Fruit fly (Drosophila melanogaster) whole organism, embryonic: ENCODE data around the gene Gorab.

Source experiments
- B-H2 ChIP-seq: fragments of 200-800 bp; sonication (Bioruptor generic); optimal IDR thresholded peaks from 2 replicates; lab custom pipeline; 2018; ENCODE audit warnings: missing biosample characterization, mild to moderate bottlenecking, missing genetic modification characterization
- CG10209 ChIP-seq: fragments of 200-800 bp; sonication (Bioruptor generic); optimal IDR thresholded peaks from 3 replicates; lab custom pipeline; 2017; ENCODE audit warnings: missing biosample characterization, mild to moderate bottlenecking, missing genetic modification characterization, missing genetic modification reagents
- CG10267 ChIP-seq: fragments of 200-800 bp; sonication (Bioruptor generic); optimal IDR thresholded peaks from 2 replicates; lab custom pipeline; 2018; ENCODE audit warnings: missing biosample characterization, mild to moderate bottlenecking, missing genetic modification characterization, moderate library complexity
- CG10543 ChIP-seq: fragments of 200-800 bp; sonication (Bioruptor generic); optimal IDR thresholded peaks from 3 replicates; lab custom pipeline; 2017; ENCODE audit warnings: missing biosample characterization, mild to moderate bottlenecking, missing genetic modification characterization, moderate library complexity
- CG16863 ChIP-seq: fragments of 200-800 bp; sonication (Bioruptor generic); optimal IDR thresholded peaks from 3 replicates; lab custom pipeline; 2016; ENCODE audit warnings: missing biosample characterization, missing genetic modification characterization
- CG2116 ChIP-seq: fragments of 200-800 bp; sonication (Bioruptor generic); optimal IDR thresholded peaks from 3 replicates; lab custom pipeline; 2018; ENCODE audit warnings: missing biosample characterization, mild to moderate bottlenecking, missing genetic modification characterization
- CG43689 ChIP-seq: fragments of 200-800 bp; sonication (Bioruptor generic); IDR thresholded peaks from 2 replicates; pipeline ENCODE4 v1.3.6; 2022; ENCODE audit warnings: missing biosample characterization, missing genetic modification characterization
- CG4404 ChIP-seq: fragments of 200-800 bp; sonication (Bioruptor generic); IDR thresholded peaks from 2 replicates; pipeline ENCODE4 v1.3.6; 2022; ENCODE audit warnings: missing biosample characterization, missing genetic modification characterization
- CG4730 ChIP-seq: fragments of 200-800 bp; sonication (Bioruptor generic); IDR thresholded peaks from 2 replicates; pipeline ENCODE4 v1.3.6; 2022; ENCODE audit warnings: missing biosample characterization, missing genetic modification characterization
- CG4820 ChIP-seq: fragments of 200-800 bp; sonication (Bioruptor generic); optimal IDR thresholded peaks from 3 replicates; lab custom pipeline; 2016; ENCODE audit warnings: missing biosample characterization, missing genetic modification characterization
- CG5245 ChIP-seq: fragments of 200-800 bp; sonication (Bioruptor generic); optimal IDR thresholded peaks from 3 replicates; lab custom pipeline; 2016; ENCODE audit warnings: missing biosample characterization, missing genetic modification characterization
- CG6683 ChIP-seq: fragments of 200-800 bp; sonication (Bioruptor generic); optimal IDR thresholded peaks from 2 replicates; lab custom pipeline; 2017; ENCODE audit warnings: missing biosample characterization, mild to moderate bottlenecking, missing genetic modification characterization, missing genetic modification reagents
- CG6765 ChIP-seq: fragments of 200-800 bp; sonication (Bioruptor generic); optimal IDR thresholded peaks from 3 replicates; lab custom pipeline; 2017; ENCODE audit warnings: missing biosample characterization, mild to moderate bottlenecking, missing genetic modification characterization
- CG8388 ChIP-seq: fragments of 200-800 bp; sonication (Bioruptor generic); optimal IDR thresholded peaks from 2 replicates; lab custom pipeline; 2019; ENCODE audit warnings: missing biosample characterization, mild to moderate bottlenecking, missing genetic modification characterization, moderate library complexity
- Dip2 ChIP-seq: fragments of 200-800 bp; sonication (Bioruptor generic); IDR thresholded peaks from 2 replicates; pipeline ENCODE4 v1.3.6; 2022; ENCODE audit warnings: missing biosample characterization, missing genetic modification characterization
- Dref ChIP-seq: fragments of 200-800 bp; sonication (Bioruptor generic); IDR thresholded peaks from 2 replicates; pipeline ENCODE4 v1.3.6; 2022; ENCODE audit warnings: missing biosample characterization, missing genetic modification characterization
- Gsc ChIP-seq: fragments of 200-800 bp; sonication (Bioruptor generic); IDR thresholded peaks from 2 replicates; pipeline ENCODE4 v1.3.6; 2022; ENCODE audit warnings: missing biosample characterization, missing genetic modification characterization
- HLH4C ChIP-seq: fragments of 200-800 bp; sonication (Bioruptor generic); IDR thresholded peaks from 3 replicates; pipeline ENCODE4 v1.3.6; 2022; ENCODE audit warnings: missing biosample characterization, missing genetic modification characterization; ENCODE audit not compliant: partially characterized antibody
- Hand ChIP-seq: fragments of 200-800 bp; sonication (Bioruptor generic); optimal IDR thresholded peaks from 2 replicates; lab custom pipeline; 2017; ENCODE audit warnings: mild to moderate bottlenecking, missing biosample characterization, missing genetic modification reagents, missing genetic modification characterization
- MBD-R2 ChIP-seq: fragments of 200-800 bp; sonication (Bioruptor generic); IDR thresholded peaks from 2 replicates; pipeline ENCODE4 v1.3.6; 2022; ENCODE audit warnings: missing biosample characterization, missing genetic modification characterization
- Mad ChIP-seq: fragments of 200-800 bp; sonication (Bioruptor generic); optimal IDR thresholded peaks from 2 replicates; lab custom pipeline; 2016; ENCODE audit warnings: missing biosample characterization, missing genetic modification characterization
- Meics ChIP-seq: fragments of 200-800 bp; sonication (Bioruptor generic); optimal IDR thresholded peaks from 2 replicates; lab custom pipeline; 2017; ENCODE audit warnings: missing biosample characterization, mild to moderate bottlenecking, missing genetic modification characterization
- Oaz ChIP-seq: fragments of 200-800 bp; sonication (Bioruptor generic); IDR thresholded peaks from 2 replicates; pipeline ENCODE4 v1.3.6; 2022; ENCODE audit warnings: missing biosample characterization, missing genetic modification characterization
- Pdp1 ChIP-seq, 2 experiments: fragments of 200-800 bp; sonication (Bioruptor generic); optimal IDR thresholded peaks; 3 replicates each; lab custom pipeline; 2016; ENCODE audit warnings: missing biosample characterization in 2 of 2, missing genetic modification characterization in 2 of 2, mild to moderate bottlenecking in 1 of 2, moderate library complexity in 1 of 2
- Sox102F ChIP-seq: fragments of 200-800 bp; sonication (Bioruptor generic); optimal IDR thresholded peaks from 2 replicates; lab custom pipeline; 2018; ENCODE audit warnings: missing biosample characterization, mild to moderate bottlenecking, missing genetic modification characterization, moderate library complexity
- Sry-β ChIP-seq: fragments of 200-800 bp; sonication (Bioruptor generic); optimal IDR thresholded peaks from 2 replicates; lab custom pipeline; 2018; ENCODE audit warnings: missing biosample characterization, mild to moderate bottlenecking, missing genetic modification characterization, moderate library complexity
- Ssrp ChIP-seq: fragments of 200-800 bp; sonication (Bioruptor generic); optimal IDR thresholded peaks from 2 replicates; lab custom pipeline; 2018; ENCODE audit warnings: missing biosample characterization, mild to moderate bottlenecking, missing genetic modification characterization, moderate library complexity
- Xbp1 ChIP-seq: fragments of 200-800 bp; sonication (Bioruptor generic); optimal IDR thresholded peaks from 3 replicates; lab custom pipeline; 2016; ENCODE audit warnings: missing biosample characterization, mild to moderate bottlenecking, missing genetic modification characterization
- ab ChIP-seq: fragments of 200-800 bp; sonication (Bioruptor generic); optimal IDR thresholded peaks from 2 replicates; lab custom pipeline; 2016; ENCODE audit warnings: missing biosample characterization, missing genetic modification characterization
- al ChIP-seq: fragments of 200-800 bp; sonication (Bioruptor generic); IDR thresholded peaks from 2 replicates; pipeline ENCODE4 v1.3.6; 2022; ENCODE audit warnings: missing biosample characterization, missing genetic modification characterization
- ems ChIP-seq: fragments of 200-800 bp; sonication (Bioruptor generic); optimal IDR thresholded peaks from 3 replicates; lab custom pipeline; 2016; ENCODE audit warnings: missing biosample characterization, missing genetic modification characterization
- grau ChIP-seq: fragments of 200-800 bp; optimal IDR thresholded peaks from 3 replicates; lab custom pipeline; 2019; ENCODE audit warnings: missing biosample characterization, mild to moderate bottlenecking, missing genetic modification characterization, moderate library complexity
- inv ChIP-seq: fragments of 200-800 bp; sonication (Bioruptor generic); IDR thresholded peaks from 2 replicates; pipeline ENCODE4 v1.3.6; 2022; ENCODE audit warnings: missing biosample characterization, missing genetic modification characterization; ENCODE audit not compliant: partially characterized antibody
- jing ChIP-seq: fragments of 200-800 bp; sonication (Bioruptor generic); optimal IDR thresholded peaks from 2 replicates; lab custom pipeline; 2018; ENCODE audit warnings: missing biosample characterization, mild to moderate bottlenecking, missing genetic modification characterization
- ken ChIP-seq: fragments of 200-800 bp; sonication (Bioruptor generic); IDR thresholded peaks from 3 replicates; pipeline ENCODE4 v1.3.6; 2022; ENCODE audit warnings: missing biosample characterization, missing genetic modification characterization
- oc ChIP-seq: fragments of 200-800 bp; sonication (Bioruptor generic); optimal IDR thresholded peaks from 2 replicates; lab custom pipeline; 2018; ENCODE audit warnings: missing biosample characterization, mild to moderate bottlenecking, missing genetic modification characterization, moderate library complexity
- onecut ChIP-seq: fragments of 200-800 bp; sonication (Bioruptor generic); IDR thresholded peaks from 2 replicates; pipeline ENCODE4 v1.3.6; 2022; ENCODE audit warnings: missing biosample characterization, missing genetic modification characterization
- pan ChIP-seq, 4 experiments: fragments of >200 bp in 3 of 4; fragments of 200-800 bp in 1 of 4; sonication (Bioruptor generic) in 1 of 4; optimal IDR thresholded peaks in 3 of 4; IDR thresholded peaks in 1 of 4; 2 replicates each; pipeline versions ENCODE4 v1.3.6 to Lab custom; 2017 to 2022; ENCODE audit warnings: missing biosample characterization in 2 of 4, missing genetic modification characterization in 2 of 4, mixed read lengths in 1 of 4
- pnt ChIP-seq: fragments of 200-800 bp; sonication (Bioruptor generic); optimal IDR thresholded peaks from 3 replicates; lab custom pipeline; 2016; ENCODE audit warnings: missing biosample characterization, missing genetic modification characterization
- sim ChIP-seq: fragments of 200-800 bp; sonication (Bioruptor generic); IDR thresholded peaks from 2 replicates; pipeline ENCODE4 v1.3.6; 2022; ENCODE audit warnings: missing biosample characterization, missing genetic modification characterization
- tgo ChIP-seq: fragments of 200-800 bp; sonication (Bioruptor generic); IDR thresholded peaks from 3 replicates; pipeline ENCODE4 v1.3.6; 2022; ENCODE audit warnings: missing biosample characterization, missing genetic modification characterization
- tio ChIP-seq: fragments of 200-800 bp; sonication (Bioruptor generic); optimal IDR thresholded peaks from 2 replicates; lab custom pipeline; 2017; ENCODE audit warnings: missing biosample characterization, missing genetic modification characterization, inconsistent platforms
- zfh2 ChIP-seq: fragments of 200-800 bp; sonication (Bioruptor generic); optimal IDR thresholded peaks from 2 replicates; lab custom pipeline; 2016; ENCODE audit warnings: missing biosample characterization, missing genetic modification characterization

Gorab gene

dm6 chr3L:17474711-17475451 lies 46.2 kb upstream of the Gorab start, which contains the start of the genes UQCR-Q and CG46525 (continued):
- TF ChIP-seq sim (GFP tag; lab: Robert Waterston, UW) (no peak), CG4730 (GFP tag; lab: Robert Waterston, UW) (no peak), Meics (GFP tag; lab: Kevin White, UChicago) (no peak), CG5245 (GFP tag; lab: Kevin White, UChicago) (no peak), Pdp1 (GFP tag; optimal IDR thresholded peaks at IDR 0.05; lab: Kevin White, UChicago) (peak in 1 of 2 experiments; percentile 96), al (GFP tag; lab: Robert Waterston, UW) (no peak), CG8388 (GFP tag; lab: Kevin White, UChicago) (no peak), CG10543 (GFP tag; lab: Kevin White, UChicago) (no peak), Sox102F (no peak), Mad (GFP tag; lab: Kevin White, UChicago) (peak; percentile 15), CG4820 (GFP tag; lab: Kevin White, UChicago) (no peak), onecut (GFP tag; lab: Robert Waterston, UW) (no peak), Hand (no peak), oc (no peak), Xbp1 (GFP tag; lab: Kevin White, UChicago) (peak; percentile 20), pan (optimal IDR thresholded peaks at IDR 0.05; lab: Kevin White, UChicago) (no peak), pan (GFP tag; optimal IDR thresholded peaks at IDR 0.05 in 1 of 2, IDR thresholded peaks at IDR 0.05 in 1 of 2) (no peak), CG2116 (GFP tag; lab: Kevin White, UChicago) (peak; percentile 79), CG43689 (GFP tag; lab: Robert Waterston, UW) (no peak), B-H2 (GFP tag; lab: Kevin White, UChicago) (peak; percentile 59), CG10209 (no peak), tgo (GFP tag; lab: Robert Waterston, UW) (no peak), tio (GFP tag; lab: Kevin White, UChicago) (no peak), inv (no peak), CG6765 (GFP tag; lab: Kevin White, UChicago) (no peak), Oaz (no peak), ab (no peak), Dip2 (GFP tag; lab: Robert Waterston, UW) (no peak), CG6683 (GFP tag; lab: Kevin White, UChicago) (no peak), Sry-β (GFP tag; lab: Kevin White, UChicago) (no peak), Gsc (GFP tag; lab: Robert Waterston, UW) (no peak), Ssrp (tag; lab: Kevin White, UChicago) (no peak), MBD-R2 (GFP tag; lab: Robert Waterston, UW) (peak; percentile 44), Dref (GFP tag; lab: Robert Waterston, UW) (peak; percentile 39), CG16863 (no peak), ken (GFP tag; lab: Robert Waterston, UW) (no peak), HLH4C (peak; percentile 7; the same call in 1 of the 3 replicates), ems (GFP tag; lab: Kevin White, UChicago) (no peak), zfh2 (GFP tag; lab: Kevin White, UChicago) (no peak), CG10267 (tag; lab: Kevin White, UChicago) (peak; percentile 59), jing (no peak), CG4404 (GFP tag; lab: Robert Waterston, UW) (no peak), grau (tag; lab: Kevin White, UChicago) (peak; percentile 15), pnt (GFP tag; lab: Kevin White, UChicago) (no peak)
